Worm (Caenorhabditis elegans) whole organism, L4 larva: ENCODE results near the gene dnc-1.

ENCODE experiments used
- F10B5.3 ChIP-seq: sonication (generic microtip); optimal IDR thresholded peaks from 2 replicates; lab custom pipeline; 2016; ENCODE audit warnings: mild to moderate bottlenecking, missing genetic modification characterization, missing compliant biosample characterization
- F44E2.7 ChIP-seq: fragments of 200-800 bp; sonication (Bioruptor generic); IDR thresholded peaks from 2 replicates; pipeline ENCODE4 v2.1.2; 2022; ENCODE audit warnings: missing genetic modification characterization, missing compliant biosample characterization
- Y48G9A.11 ChIP-seq: fragments of 200-800 bp; sonication (Bioruptor generic); IDR thresholded peaks from 2 replicates; pipeline ENCODE4 v1.3.6; 2022; ENCODE audit warnings: missing genetic modification reagents, missing genetic modification characterization, missing compliant biosample characterization
- ZK546.5 ChIP-seq, 2 experiments: sonication (generic microtip); optimal IDR thresholded peaks; 2 replicates each; lab custom pipeline; 2017; ENCODE audit warnings: missing biosample characterization in 2 of 2, missing genetic modification characterization in 2 of 2
- aha-1 ChIP-seq: fragments of 150-350 bp; peaks from one replicate; lab custom pipeline; 2014; ENCODE audit warnings: missing biosample characterization, missing genetic modification characterization
- arid-1 ChIP-seq: fragments of 200-800 bp; sonication (Bioruptor generic); conservative IDR thresholded peaks from 2 replicates; pipeline ENCODE4 v1.3.6; 2022; ENCODE audit warnings: missing genetic modification reagents, missing genetic modification characterization, missing compliant biosample characterization
- ceh-20 ChIP-seq: fragments of 200-800 bp; sonication (Bioruptor generic); IDR thresholded peaks from 2 replicates; pipeline ENCODE4 v1.3.6; 2022; ENCODE audit warnings: missing genetic modification reagents, missing genetic modification characterization, missing compliant biosample characterization
- ceh-28 ChIP-seq: fragments of 150-350 bp; optimal IDR thresholded peaks from 2 replicates; lab custom pipeline; 2014; ENCODE audit warnings: missing biosample characterization, missing genetic modification reagents, missing genetic modification characterization
- ceh-44 ChIP-seq: fragments of 200-800 bp; sonication (Bioruptor generic); IDR thresholded peaks from 2 replicates; pipeline ENCODE4 v1.3.6; 2022; ENCODE audit warnings: missing genetic modification reagents, missing genetic modification characterization, missing compliant biosample characterization
- dpl-1 ChIP-seq: fragments of 150-350 bp; optimal IDR thresholded peaks from 2 replicates; lab custom pipeline; 2014; ENCODE audit warnings: missing biosample characterization, missing genetic modification reagents, missing genetic modification characterization
- dve-1 ChIP-seq: sonication (generic microtip); optimal IDR thresholded peaks from 2 replicates; lab custom pipeline; 2017; ENCODE audit warnings: antibody characterized with exemption, mild to moderate bottlenecking, missing genetic modification characterization, missing compliant biosample characterization; ENCODE audit not compliant: insufficient read depth
- gei-8 ChIP-seq: fragments of 200-800 bp; sonication (Bioruptor generic); optimal IDR thresholded peaks from 2 replicates; lab custom pipeline; 2018; ENCODE audit warnings: mild to moderate bottlenecking, missing genetic modification characterization, missing compliant biosample characterization
- hlh-30 ChIP-seq: sonication (generic microtip); optimal IDR thresholded peaks from 2 replicates; lab custom pipeline; 2017; ENCODE audit warnings: antibody characterized with exemption, mild to moderate bottlenecking, missing genetic modification characterization, missing compliant biosample characterization; ENCODE audit not compliant: insufficient read depth
- lim-7 ChIP-seq: fragments of 200-800 bp; sonication (Bioruptor generic); IDR thresholded peaks from 2 replicates; pipeline ENCODE4 v1.3.6; 2022; ENCODE audit warnings: missing genetic modification characterization, missing compliant biosample characterization
- lin-29 ChIP-seq: fragments of 200-800 bp; sonication (Bioruptor generic); IDR thresholded peaks from 2 replicates; pipeline ENCODE4 v1.3.6; 2022; ENCODE audit warnings: missing genetic modification reagents, missing genetic modification characterization, missing compliant biosample characterization
- lin-38 ChIP-seq: fragments of 200-800 bp; sonication (Bioruptor generic); IDR thresholded peaks from 2 replicates; pipeline ENCODE4 v1.3.6; 2022; ENCODE audit warnings: missing genetic modification reagents, missing genetic modification characterization, missing compliant biosample characterization
- lir-3 ChIP-seq: sonication (generic microtip); optimal IDR thresholded peaks from 2 replicates; lab custom pipeline; 2016; ENCODE audit warnings: mild to moderate bottlenecking, missing genetic modification characterization, missing compliant biosample characterization
- mdl-1 ChIP-seq, 2 experiments: fragments of 150-350 bp in 1 of 2; sonication (generic microtip) in 1 of 2; optimal IDR thresholded peaks; 2 replicates each; lab custom pipeline; 2014 to 2017; ENCODE audit warnings: missing biosample characterization in 2 of 2, missing genetic modification characterization in 2 of 2
- mxl-3 ChIP-seq: fragments of 200-800 bp; sonication (Bioruptor generic); optimal IDR thresholded peaks from 2 replicates; lab custom pipeline; 2018; ENCODE audit warnings: mild to moderate bottlenecking, missing genetic modification characterization, missing compliant biosample characterization
- nhr-10 ChIP-seq: fragments of 150-350 bp; optimal IDR thresholded peaks from 2 replicates; lab custom pipeline; 2014; ENCODE audit warnings: missing biosample characterization, missing genetic modification characterization
- nhr-28 ChIP-seq: fragments of 150-350 bp; optimal IDR thresholded peaks from 2 replicates; lab custom pipeline; 2014; ENCODE audit warnings: missing biosample characterization, missing genetic modification characterization
- nhr-42 ChIP-seq: fragments of 200-800 bp; sonication (Bioruptor generic); IDR thresholded peaks from 2 replicates; pipeline ENCODE4 v1.3.6; 2022; ENCODE audit warnings: missing genetic modification characterization, missing compliant biosample characterization
- php-3 ChIP-seq: fragments of 200-800 bp; sonication (Bioruptor generic); IDR thresholded peaks from 2 replicates; pipeline ENCODE4 v1.3.6; 2022; ENCODE audit warnings: missing genetic modification reagents, missing genetic modification characterization, missing compliant biosample characterization
- pqm-1 ChIP-seq: sonication (generic microtip); optimal IDR thresholded peaks from 2 replicates; lab custom pipeline; 2017; ENCODE audit warnings: missing biosample characterization, missing genetic modification characterization
- saeg-2 ChIP-seq: fragments of 200-800 bp; sonication (Bioruptor generic); IDR thresholded peaks from 2 replicates; pipeline ENCODE4 v1.3.6; 2022; ENCODE audit warnings: missing genetic modification reagents, missing genetic modification characterization, missing compliant biosample characterization
- skn-1 ChIP-seq: fragments of 150-350 bp; optimal IDR thresholded peaks from 2 replicates; lab custom pipeline; 2014; ENCODE audit warnings: missing biosample characterization, missing genetic modification characterization
- unc-62 ChIP-seq, 3 experiments: fragments of 150-350 bp in 1 of 3; sonication (generic microtip); optimal IDR thresholded peaks in 2 of 3; peaks in 1 of 3; 1 replicate in 1 of 3; 2 replicates in 2 of 3; lab custom pipeline; 2014 to 2017; ENCODE audit warnings: missing biosample characterization in 3 of 3, missing genetic modification characterization in 3 of 3, missing genetic modification reagents in 3 of 3, missing genotype in 1 of 3
- zfp-2 ChIP-seq: sonication (generic microtip); optimal IDR thresholded peaks from 2 replicates; lab custom pipeline; 2016; ENCODE audit warnings: mild to moderate bottlenecking, missing genetic modification characterization, missing compliant biosample characterization
- ztf-11 ChIP-seq: fragments of 150-350 bp; optimal IDR thresholded peaks from 2 replicates; lab custom pipeline; 2014; ENCODE audit warnings: missing biosample characterization, missing genetic modification characterization

Gene dnc-1

DNA sequence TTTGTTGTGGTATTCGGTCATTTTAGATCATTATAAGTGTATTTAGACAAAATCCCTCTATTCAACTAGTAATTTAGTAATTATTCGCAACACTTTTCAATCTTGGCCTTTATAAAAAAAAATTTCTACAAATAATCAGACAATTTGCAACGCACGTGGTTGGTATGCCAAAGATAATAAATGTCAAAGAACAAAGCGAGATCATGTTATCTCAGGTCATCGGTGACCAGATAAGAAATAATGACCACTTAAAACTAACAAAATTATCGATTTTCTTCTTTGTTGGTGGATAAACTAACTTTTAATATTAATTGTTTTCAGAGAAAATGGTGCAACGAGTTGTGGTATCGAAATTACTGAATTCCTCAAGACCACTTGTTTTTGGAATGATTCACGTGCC, 51.8 kb downstream of the dnc-1 start, which contains the start of gene F13E9.13:
TSS of gene F13E9.13 (plus strand) at position 317 of the 400 bp plus-strand sequence.
- TF ChIP-seq pqm-1 (tag; lab: Kevin White, UChicago) (peak; percentile 2), F44E2.7 (GFP tag; lab: Robert Waterston, UW) (no peak), lir-3 (no peak), skn-1 (tag; lab: Kevin White, UChicago) (no peak), ceh-20 (GFP tag; lab: Robert Waterston, UW) (no peak), dpl-1 (GFP tag; lab: Kevin White, UChicago) (no peak), mdl-1 (tag; optimal IDR thresholded peaks at IDR 0.05; lab: Kevin White, UChicago) (peak in 1 of 2 experiments; percentile 30), ztf-11 (no peak), nhr-42 (GFP tag; lab: Robert Waterston, UW) (no peak), php-3 (GFP tag; lab: Robert Waterston, UW) (peak; percentile 85), nhr-28 (no peak), dve-1 (tag; lab: Kevin White, UChicago) (peak; percentile 80), nhr-10 (tag; lab: Kevin White, UChicago) (no peak), ceh-44 (GFP tag; lab: Robert Waterston, UW) (no peak), Y48G9A.11 (GFP tag; lab: Robert Waterston, UW) (no peak)

- TF ChIP-seq gei-8 (no peak), hlh-30 (tag; lab: Kevin White, UChicago) (no peak), lim-7 (GFP tag; lab: Robert Waterston, UW) (no peak), mxl-3 (GFP tag; lab: Kevin White, UChicago) (no peak), lin-38 (GFP tag; lab: Robert Waterston, UW) (no peak), dpl-1 (GFP tag; lab: Kevin White, UChicago) (no peak), saeg-2 (GFP tag; lab: Robert Waterston, UW) (no peak), mdl-1 (tag; optimal IDR thresholded peaks at IDR 0.05; lab: Kevin White, UChicago) (no peak)
Measured at ce11 chrIV:10880264-10880663, 52.7 kb downstream of the dnc-1 start, which contains the start of gene fipr-15. fipr-15 (plus strand) TSS chrIV:10880564.

DNA sequence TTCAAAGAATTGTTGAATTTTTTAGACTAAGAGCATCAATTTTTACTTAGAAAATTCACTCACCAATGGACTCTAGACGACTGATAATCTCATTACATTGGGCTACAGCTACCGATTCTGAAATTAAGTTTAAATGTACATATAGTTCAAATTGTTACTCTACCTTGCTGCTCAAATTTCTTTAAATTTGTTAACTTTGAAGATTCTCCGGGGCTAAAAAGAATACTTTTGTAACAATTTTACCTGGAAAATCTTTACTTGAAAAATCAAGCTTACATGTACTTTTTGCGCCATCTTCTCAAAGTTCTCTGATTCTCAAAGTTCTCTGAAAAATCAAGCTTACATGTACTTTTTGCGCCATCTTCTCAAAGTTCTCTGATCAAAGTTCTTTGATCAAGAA, 53.5 kb downstream of the dnc-1 start, which contains the start of gene sdz-13:
TSS of gene sdz-13 (minus strand) at position 101 of the 400 bp plus-strand sequence.
- TF ChIP-seq ztf-11 (no peak), nhr-42 (GFP tag; lab: Robert Waterston, UW) (no peak), ceh-28 (no peak), zfp-2 (tag; lab: Kevin White, UChicago) (no peak), lin-29 (GFP tag; lab: Robert Waterston, UW) (no peak), hlh-30 (tag; lab: Kevin White, UChicago) (no peak), aha-1 (tag; lab: Kevin White, UChicago) (no peak), arid-1 (GFP tag; lab: Robert Waterston, UW) (no peak), ZK546.5 (tag; optimal IDR thresholded peaks at IDR 0.05; lab: Kevin White, UChicago) (no peak), skn-1 (tag; lab: Kevin White, UChicago) (no peak)
- TF ChIP-seq, all 104 proteins: peak for 0

- no peak for TF ChIP-seq zfp-2 (tag; lab: Kevin White, UChicago)
- no peak for TF ChIP-seq pqm-1 (tag; lab: Kevin White, UChicago)
- TF ChIP-seq unc-62 (GFP tag; optimal IDR thresholded peaks at IDR 0.05 in 1 of 2; lab: Kevin White, UChicago): peak in 1 of 2 experiments; percentile 65
- TF ChIP-seq unc-62 (tag; optimal IDR thresholded peaks at IDR 0.05; lab: Kevin White, UChicago): no peak
- TF ChIP-seq F10B5.3: no peak
Measured at ce11 chrIV:10876844-10877243, 56.2 kb downstream of the dnc-1 start, which contains the start of gene fipr-14. fipr-14 (plus strand) TSS chrIV:10877144.
